Fruit fly (Drosophila melanogaster) whole organism, prepupa: ENCODE results near the gene car.

ENCODE experiments used
- CG8632 ChIP-seq: fragments of 200-800 bp; sonication (Bioruptor generic); optimal IDR thresholded peaks from 3 replicates; lab custom pipeline; 2016; ENCODE audit warnings: missing biosample characterization, missing genetic modification characterization
- Ets21C ChIP-seq: fragments of 200-800 bp; sonication (Bioruptor generic); optimal IDR thresholded peaks from 3 replicates; lab custom pipeline; 2016; ENCODE audit warnings: missing biosample characterization, missing genetic modification characterization
- Gug ChIP-seq: fragments of 200-800 bp; sonication (Bioruptor generic); IDR thresholded peaks from 2 replicates; pipeline ENCODE4 v1.3.6; 2022; ENCODE audit warnings: missing biosample characterization, missing genetic modification characterization
- Hr39 ChIP-seq: fragments of 200-800 bp; sonication (Bioruptor generic); optimal IDR thresholded peaks from 2 replicates; lab custom pipeline; 2016; ENCODE audit warnings: missing biosample characterization, missing genetic modification characterization
- Hr4 ChIP-seq: fragments of 200-800 bp; sonication (Bioruptor generic); optimal IDR thresholded peaks from 3 replicates; lab custom pipeline; 2016; ENCODE audit warnings: missing biosample characterization, missing genetic modification characterization
- dsx ChIP-seq: fragments of 200-800 bp; optimal IDR thresholded peaks from 3 replicates; lab custom pipeline; 2019; ENCODE audit warnings: missing biosample characterization, mild to moderate bottlenecking, missing genetic modification characterization, moderate library complexity; ENCODE audit not compliant: poor library complexity, severe bottlenecking
- net ChIP-seq: fragments of 200-800 bp; sonication (Bioruptor generic); optimal IDR thresholded peaks from 3 replicates; lab custom pipeline; 2016; ENCODE audit warnings: missing biosample characterization, missing genetic modification characterization
- pdm3 ChIP-seq: fragments of 200-800 bp; sonication (Bioruptor generic); optimal IDR thresholded peaks from 3 replicates; lab custom pipeline; 2016; ENCODE audit warnings: missing biosample characterization, missing genetic modification characterization
- salr ChIP-seq, 2 experiments: fragments of 200-800 bp; sonication (Bioruptor generic); optimal IDR thresholded peaks; 3 replicates each; lab custom pipeline; 2016 to 2018; ENCODE audit warnings: missing biosample characterization in 2 of 2, missing genetic modification characterization in 2 of 2, mild to moderate bottlenecking in 1 of 2

- TF ChIP-seq pdm3 (GFP tag; lab: Kevin White, UChicago) (no peak), Hr4 (GFP tag; lab: Kevin White, UChicago) (no peak), dsx (GFP tag; lab: Kevin White, UChicago) (no peak), CG8632 (no peak), Ets21C (GFP tag; lab: Kevin White, UChicago) (no peak), net (GFP tag; lab: Kevin White, UChicago) (no peak), Gug (GFP tag; lab: Robert Waterston, UW) (no peak), Hr39 (no peak), salr (GFP tag; optimal IDR thresholded peaks at IDR 0.05; lab: Kevin White, UChicago) (no peak)
Measured at dm6 chrX:19535394-19535793, 30.4 kb upstream of the car start.
